Worm (Caenorhabditis elegans): ENCODE results near the gene dlc-3.

- TF ChIP-seq B0261.1 (tag; optimal IDR thresholded peaks at IDR 0.05) (no peak), unc-62 (GFP tag; optimal IDR thresholded peaks at IDR 0.05) (no peak), Y67H2A.10 (GFP tag; conservative IDR thresholded peaks at IDR 0.05) (no peak), ceh-79 (tag; optimal IDR thresholded peaks at IDR 0.05) (no peak), ztf-25 (GFP tag; IDR thresholded peaks at IDR 0.05) (no peak), attf-5 (GFP tag; optimal IDR thresholded peaks at IDR 0.05) (no peak), rec-8 (tag; optimal IDR thresholded peaks at IDR 0.05) (no peak), dpl-1 (GFP tag; optimal IDR thresholded peaks at IDR 0.05) (no peak), F37B4.10 (GFP tag; IDR thresholded peaks at IDR 0.05) (no peak), attf-6 (GFP tag; IDR thresholded peaks at IDR 0.05) (no peak), ZK185.1 (tag; optimal IDR thresholded peaks at IDR 0.05; ENCODE audit: poor library complexity, severe bottlenecking) (no peak)
Observed at ce11 chrIV:16477169-16477568, 45.1 kb downstream of the dlc-3 start, which contains the start of gene Y51H4A.1.
